Worm (Caenorhabditis elegans): ENCODE data around the gene T16G12.9.

Gene T16G12.9

DNA sequence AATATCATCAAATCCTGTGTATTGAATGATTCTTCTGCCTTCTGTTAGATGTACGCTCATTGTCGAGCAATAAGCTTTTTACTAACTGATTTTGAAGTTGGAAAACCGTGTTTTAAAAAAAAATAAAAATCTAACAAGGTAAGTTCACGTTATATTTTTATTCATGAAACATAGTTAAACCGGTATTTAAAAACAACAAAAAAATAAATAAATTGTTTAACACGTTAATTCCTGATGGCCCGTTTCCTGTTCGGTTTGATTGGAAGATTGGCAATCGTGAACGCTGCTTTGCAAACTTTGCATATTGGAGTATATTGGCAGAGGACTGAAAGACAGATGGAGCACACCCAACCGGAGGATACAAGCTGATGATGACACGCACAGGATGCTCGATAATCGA lies 40.8 kb upstream of the T16G12.9 start, which contains the start of gene ZK1128.3:
TSS of gene ZK1128.3 (minus strand) at position 101 of the 400 bp plus-strand sequence.
- no peak for TF ChIP-seq sptf-1 (tag; optimal IDR thresholded peaks at IDR 0.05)
- TF ChIP-seq tlp-1 (tag; optimal IDR thresholded peaks at IDR 0.05), result no peak
- TF ChIP-seq nhr-85 (tag), result no peak
- no peak for TF ChIP-seq lin-14 (GFP tag; optimal IDR thresholded peaks at IDR 0.05)
- no peak for TF ChIP-seq nhr-77 (tag; optimal IDR thresholded peaks at IDR 0.05)
- TF ChIP-seq isw-1 (GFP tag; IDR thresholded peaks at IDR 0.05), result no peak
- TF ChIP-seq unc-30 (tag; optimal IDR thresholded peaks at IDR 0.05), result no peak

DNA sequence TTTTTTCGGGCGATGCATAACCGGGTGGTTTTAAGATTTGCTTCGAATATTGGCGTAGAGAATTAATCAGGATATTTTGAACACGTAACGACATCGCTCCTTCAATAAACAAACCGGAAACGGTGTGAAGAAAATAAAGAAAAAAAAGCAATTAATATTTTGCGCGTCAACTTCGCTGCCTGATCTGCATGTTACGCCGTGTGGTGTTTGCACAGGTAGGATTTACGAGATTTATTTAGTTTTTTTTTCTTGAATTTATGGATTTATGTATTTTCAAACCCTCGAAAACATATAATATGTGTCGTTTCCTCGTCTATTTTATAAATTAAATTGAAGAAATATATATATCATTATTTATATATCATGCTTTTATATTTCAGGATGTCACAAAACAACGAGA lies 36.6 kb upstream of the T16G12.9 start, which contains the start of the genes ZK1128.1 and mett-10:
TSS of gene ZK1128.1 (minus strand) at position 99 of the 400 bp plus-strand sequence.
TSS of gene mett-10 (plus strand) at position 375 of the 400 bp plus-strand sequence.
- TF ChIP-seq unc-30 (tag; optimal IDR thresholded peaks at IDR 0.05) (no peak), jun-1 (tag; optimal IDR thresholded peaks at IDR 0.05) (no peak), snu-23 (GFP tag; optimal IDR thresholded peaks at IDR 0.05) (peak; percentile 46), nhr-71 (tag; optimal IDR thresholded peaks at IDR 0.05) (peak; percentile 34), ceh-82 (tag; optimal IDR thresholded peaks at IDR 0.05) (peak in 1 of 3 experiments; percentile 17), lin-14 (GFP tag; optimal IDR thresholded peaks at IDR 0.05) (no peak), swsn-7 (tag; optimal IDR thresholded peaks at IDR 0.05) (no peak), nhr-84 (tag; optimal IDR thresholded peaks at IDR 0.05) (no peak), zag-1 (tag; optimal IDR thresholded peaks at IDR 0.05) (no peak), unc-130 (tag; optimal IDR thresholded peaks at IDR 0.05) (peak; percentile 63), egl-13 (tag; optimal IDR thresholded peaks at IDR 0.05) (no peak), lin-35 (GFP tag; optimal IDR thresholded peaks at IDR 0.05) (peak; percentile 36 to 50), tbx-2 (tag; optimal IDR thresholded peaks at IDR 0.05) (no peak), skn-1 (tag; optimal IDR thresholded peaks at IDR 0.05) (no peak), snpc-4 (tag; optimal IDR thresholded peaks at IDR 0.05) (no peak), isw-1 (GFP tag; IDR thresholded peaks at IDR 0.05) (0 out of 2 replicates have a peak, but pooled peaks have one; percentile 6), ztf-4 (tag; optimal IDR thresholded peaks at IDR 0.05) (no peak), ces-1 (GFP tag; optimal IDR thresholded peaks at IDR 0.05) (no peak), nhr-237 (tag; optimal IDR thresholded peaks at IDR 0.05) (no peak), ztf-11 (tag; optimal IDR thresholded peaks at IDR 0.05) (no peak), lir-3 (tag; optimal IDR thresholded peaks at IDR 0.05; ENCODE audit: poor library complexity) (no peak), pqm-1 (tag; optimal IDR thresholded peaks at IDR 0.05) (no peak), nhr-47 (tag; optimal IDR thresholded peaks at IDR 0.05) (peak; percentile 31), rnt-1 (tag; optimal IDR thresholded peaks at IDR 0.05) (peak; percentile 17), ceh-90 (tag; optimal IDR thresholded peaks at IDR 0.05) (no peak), dpl-1 (GFP tag; optimal IDR thresholded peaks at IDR 0.05) (peak; percentile 23 to 62 (median 41)), lin-39 (tag; optimal IDR thresholded peaks at IDR 0.05) (no peak), nhr-11 (tag; optimal IDR thresholded peaks at IDR 0.05) (no peak), efl-1 (optimal IDR thresholded peaks at IDR 0.05) (peak; percentile 39 to 48), efl-1 (GFP tag; optimal IDR thresholded peaks at IDR 0.05 in 1 of 2) (peak; percentile 62 to 94), F16B12.6 (tag; optimal IDR thresholded peaks at IDR 0.05) (peak; percentile 86), sup-37 (GFP tag; optimal IDR thresholded peaks at IDR 0.05) (no peak), lsy-2 (tag; optimal IDR thresholded peaks at IDR 0.05) (peak; percentile 46 to 67), unc-86 (tag; optimal IDR thresholded peaks at IDR 0.05) (peak; percentile 9), mab-9 (GFP tag; IDR thresholded peaks at IDR 0.05) (no peak), zip-4 (GFP tag; optimal IDR thresholded peaks at IDR 0.05) (no peak), lin-13 (GFP tag; optimal IDR thresholded peaks at IDR 0.05) (no peak), mef-2 (tag; optimal IDR thresholded peaks at IDR 0.05) (no peak), mep-1 (tag; optimal IDR thresholded peaks at IDR 0.05) (peak; percentile 23), hpl-2 (GFP tag; optimal IDR thresholded peaks at IDR 0.05) (no peak), C34B4.2 (tag; optimal IDR thresholded peaks at IDR 0.05) (no peak), aly-2 (tag; optimal IDR thresholded peaks at IDR 0.05) (no peak), grh-1 (GFP tag; IDR thresholded peaks at IDR 0.05) (no peak), xbp-1 (tag; optimal IDR thresholded peaks at IDR 0.05) (peak; percentile 12), unc-62 (GFP tag; optimal IDR thresholded peaks at IDR 0.05) (no peak), nhr-20 (tag; optimal IDR thresholded peaks at IDR 0.05) (no peak), tlp-1 (tag; optimal IDR thresholded peaks at IDR 0.05) (no peak), elt-2 (tag; optimal IDR thresholded peaks at IDR 0.05) (no peak), pax-3 (tag; optimal IDR thresholded peaks at IDR 0.05) (no peak)

Measured in whole organism, L1 larva.